Worm (Caenorhabditis elegans): ENCODE measurements around the gene cpsf-2.

The cpsf-2 gene

DNA sequence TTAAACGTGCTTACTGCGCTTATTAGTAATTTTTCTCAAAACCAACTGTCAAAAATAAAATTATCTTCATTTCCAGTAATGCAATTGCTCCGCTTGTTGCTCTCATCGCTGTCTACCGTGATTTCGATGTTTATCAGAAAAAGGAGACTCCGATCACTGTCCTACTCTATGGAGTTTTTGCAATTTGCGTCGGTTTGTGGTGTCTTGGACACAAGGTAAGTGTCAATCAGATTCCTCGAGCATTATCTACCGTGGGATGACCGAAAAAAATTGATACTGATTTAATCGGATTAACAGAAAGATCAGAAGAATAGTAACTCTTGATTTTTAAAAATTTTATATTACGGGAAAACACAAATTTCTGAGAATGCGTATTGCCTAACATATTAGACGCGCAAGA, 8.3 kb downstream of the cpsf-2 start:
- TF ChIP-seq nhr-11 (tag; optimal IDR thresholded peaks at IDR 0.05): no peak
- TF ChIP-seq aly-2 (tag; optimal IDR thresholded peaks at IDR 0.05): no peak
- no peak for TF ChIP-seq peb-1 (tag; optimal IDR thresholded peaks at IDR 0.05)
- TF ChIP-seq sma-9 (GFP tag; optimal IDR thresholded peaks at IDR 0.05): no peak
- TF ChIP-seq sma-9 (tag; optimal IDR thresholded peaks at IDR 0.05): no peak
- TF ChIP-seq lin-13 (GFP tag; optimal IDR thresholded peaks at IDR 0.05): no peak
- no peak for TF ChIP-seq ceh-16 (tag; optimal IDR thresholded peaks at IDR 0.05)
- TF ChIP-seq Y55F3AM.14 (GFP tag; optimal IDR thresholded peaks at IDR 0.05): no peak
- TF ChIP-seq nhr-6 (tag; optimal IDR thresholded peaks at IDR 0.05): no peak
- TF ChIP-seq sma-3 (GFP tag; optimal IDR thresholded peaks at IDR 0.05): no peak
- TF ChIP-seq unc-39 (tag; optimal IDR thresholded peaks at IDR 0.05): no peak
- no peak for TF ChIP-seq ztf-11 (tag; optimal IDR thresholded peaks at IDR 0.05)
- TF ChIP-seq nhr-25 (tag; optimal IDR thresholded peaks at IDR 0.05): no peak
- TF ChIP-seq crh-2 (tag; optimal IDR thresholded peaks at IDR 0.05): no peak
- no peak for TF ChIP-seq ztf-1 (GFP tag; conservative IDR thresholded peaks at IDR 0.05)
- TF ChIP-seq mdl-1 (tag; optimal IDR thresholded peaks at IDR 0.05): no peak
- no peak for TF ChIP-seq unc-55 (GFP tag; optimal IDR thresholded peaks at IDR 0.05)

ce11 chrV:7193562-7193961, 14.6 kb downstream of the cpsf-2 start, which contains the start of gene F09G2.8:
TSS of gene F09G2.8 (minus strand) at chrV:7193662.
- TF ChIP-seq nhr-10 (tag; optimal IDR thresholded peaks at IDR 0.05): no peak
- TF ChIP-seq sma-3 (GFP tag; optimal IDR thresholded peaks at IDR 0.05): no peak
- no peak for TF ChIP-seq unc-55 (GFP tag; optimal IDR thresholded peaks at IDR 0.05)
- TF ChIP-seq lsy-2 (tag; optimal IDR thresholded peaks at IDR 0.05): no peak
- no peak for TF ChIP-seq nhr-11 (tag; optimal IDR thresholded peaks at IDR 0.05)
- TF ChIP-seq unc-62 (GFP tag; optimal IDR thresholded peaks at IDR 0.05): no peak
- no peak for TF ChIP-seq gmeb-1 (tag; optimal IDR thresholded peaks at IDR 0.05)
- TF ChIP-seq mab-5 (tag; optimal IDR thresholded peaks at IDR 0.05): no peak
- TF ChIP-seq Y55F3AM.14 (GFP tag; optimal IDR thresholded peaks at IDR 0.05): no peak
- TF ChIP-seq ZK546.5 (tag; optimal IDR thresholded peaks at IDR 0.05): no peak
- no peak for TF ChIP-seq unc-39 (tag; optimal IDR thresholded peaks at IDR 0.05)
- no peak for TF ChIP-seq nhr-23 (tag; optimal IDR thresholded peaks at IDR 0.05)
- no peak for TF ChIP-seq mdl-1 (tag; optimal IDR thresholded peaks at IDR 0.05)
- no peak for TF ChIP-seq elt-3 (tag; optimal IDR thresholded peaks at IDR 0.05)
- TF ChIP-seq F13H6.1 (tag; optimal IDR thresholded peaks at IDR 0.05): no peak
- TF ChIP-seq ztf-4 (tag; optimal IDR thresholded peaks at IDR 0.05): no peak
- TF ChIP-seq nhr-129 (tag; optimal IDR thresholded peaks at IDR 0.05): no peak
- TF ChIP-seq sma-9 (GFP tag; optimal IDR thresholded peaks at IDR 0.05): no peak
- no peak for TF ChIP-seq sma-9 (tag; optimal IDR thresholded peaks at IDR 0.05)
- no peak for TF ChIP-seq ama-1 (optimal IDR thresholded peaks at IDR 0.05)

ce11 chrV:7194818-7195217, 15.8 kb downstream of the cpsf-2 start:
- no peak for TF ChIP-seq gmeb-1 (tag; optimal IDR thresholded peaks at IDR 0.05)
- TF ChIP-seq sma-3 (GFP tag; optimal IDR thresholded peaks at IDR 0.05): no peak
- no peak for TF ChIP-seq nhr-10 (tag; optimal IDR thresholded peaks at IDR 0.05)
- no peak for TF ChIP-seq peb-1 (tag; optimal IDR thresholded peaks at IDR 0.05)
- TF ChIP-seq ceh-16 (tag; optimal IDR thresholded peaks at IDR 0.05): no peak
- no peak for TF ChIP-seq aly-2 (tag; optimal IDR thresholded peaks at IDR 0.05)
- no peak for TF ChIP-seq lin-13 (GFP tag; optimal IDR thresholded peaks at IDR 0.05)
- TF ChIP-seq mdl-1 (tag; optimal IDR thresholded peaks at IDR 0.05): no peak
- TF ChIP-seq dmd-4 (tag; optimal IDR thresholded peaks at IDR 0.05): no peak
- TF ChIP-seq nhr-237 (tag; optimal IDR thresholded peaks at IDR 0.05): no peak

ce11 chrV:7196037-7196436, 17.1 kb downstream of the cpsf-2 start, which contains the start of gene attf-2:
TSS of gene attf-2 (minus strand) at chrV:7196137.
- no peak for TF ChIP-seq nhr-21 (tag; optimal IDR thresholded peaks at IDR 0.05)
- TF ChIP-seq lin-11 (tag; optimal IDR thresholded peaks at IDR 0.05): no peak
- no peak for TF ChIP-seq nhr-10 (tag; optimal IDR thresholded peaks at IDR 0.05)
- TF ChIP-seq alr-1 (tag; optimal IDR thresholded peaks at IDR 0.05): no peak
- no peak for TF ChIP-seq mbf-1 (tag; optimal IDR thresholded peaks at IDR 0.05)
- TF ChIP-seq F13H6.1 (tag; optimal IDR thresholded peaks at IDR 0.05): no peak
- no peak for TF ChIP-seq nhr-237 (tag; optimal IDR thresholded peaks at IDR 0.05)
- TF ChIP-seq ZK546.5 (tag; optimal IDR thresholded peaks at IDR 0.05): no peak

DNA sequence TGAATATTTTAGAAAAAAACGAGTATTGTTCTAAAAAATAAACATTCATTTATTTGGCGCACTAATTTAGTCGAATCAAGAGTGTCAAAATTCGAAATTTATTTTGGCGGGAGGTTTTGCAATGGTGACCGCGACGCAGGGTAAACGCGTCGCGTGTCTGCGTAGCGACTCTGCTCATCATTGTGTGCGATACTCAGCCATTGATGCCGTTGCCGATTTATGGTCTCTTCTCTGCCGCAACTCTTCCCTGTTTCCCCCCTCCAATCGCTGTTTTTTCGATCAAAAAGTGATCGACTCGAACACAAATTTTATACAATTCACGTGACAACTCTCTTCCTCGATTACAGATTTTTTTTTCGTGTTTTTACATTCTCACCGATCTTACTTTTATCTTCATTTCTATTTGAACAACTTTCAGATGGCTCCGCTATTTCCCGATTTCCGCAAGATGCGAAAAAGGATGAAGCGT, 17.6 kb downstream of the cpsf-2 start, which contains the start of gene F09G2.2:
Gene F09G2.2 (plus strand): TSS at position 419 of the 469 bp plus-strand sequence.
- TF ChIP-seq ZK546.5 (tag; optimal IDR thresholded peaks at IDR 0.05): peak; percentile 31
- peak; percentile 76 for TF ChIP-seq mab-5 (tag; optimal IDR thresholded peaks at IDR 0.05)
- no peak for TF ChIP-seq unc-62 (GFP tag; optimal IDR thresholded peaks at IDR 0.05)
- peak; percentile 90 for TF ChIP-seq lin-11 (tag; optimal IDR thresholded peaks at IDR 0.05)
- peak; percentile 89 for TF ChIP-seq F13H6.1 (tag; optimal IDR thresholded peaks at IDR 0.05)
- TF ChIP-seq sma-9 (GFP tag; optimal IDR thresholded peaks at IDR 0.05): peak; percentile 93
- TF ChIP-seq sma-9 (tag; optimal IDR thresholded peaks at IDR 0.05): no peak
- peak; percentile 76 for TF ChIP-seq blmp-1 (tag; optimal IDR thresholded peaks at IDR 0.05; ENCODE audit: insufficient read depth)
- no peak for TF ChIP-seq elt-1 (tag; optimal IDR thresholded peaks at IDR 0.05)
- TF ChIP-seq Y55F3AM.14 (GFP tag; optimal IDR thresholded peaks at IDR 0.05): peak; percentile 33
- no peak for TF ChIP-seq mbf-1 (tag; optimal IDR thresholded peaks at IDR 0.05)
- no peak for TF ChIP-seq nhr-23 (tag; optimal IDR thresholded peaks at IDR 0.05)
- TF ChIP-seq nhr-6 (tag; optimal IDR thresholded peaks at IDR 0.05): peak; percentile 80
- TF ChIP-seq mdl-1 (tag; optimal IDR thresholded peaks at IDR 0.05): peak in 1 of 2 experiments; percentile 48
- TF ChIP-seq ceh-82 (tag; optimal IDR thresholded peaks at IDR 0.05): peak; percentile 47
- TF ChIP-seq alr-1 (tag; optimal IDR thresholded peaks at IDR 0.05): no peak
- TF ChIP-seq nhr-11 (tag; optimal IDR thresholded peaks at IDR 0.05): no peak
- TF ChIP-seq nhr-21 (tag; optimal IDR thresholded peaks at IDR 0.05): peak; percentile 88
- TF ChIP-seq lin-39 (tag; optimal IDR thresholded peaks at IDR 0.05): no peak
- peak; percentile 71 for TF ChIP-seq snpc-4 (tag; optimal IDR thresholded peaks at IDR 0.05)
- TF ChIP-seq sem-4 (tag; optimal IDR thresholded peaks at IDR 0.05): peak; percentile 84
- TF ChIP-seq crh-2 (tag; optimal IDR thresholded peaks at IDR 0.05): peak; percentile 95
- no peak for TF ChIP-seq nhr-10 (tag; optimal IDR thresholded peaks at IDR 0.05)
- no peak for TF ChIP-seq peb-1 (tag; optimal IDR thresholded peaks at IDR 0.05)
- peak; percentile 97 for TF ChIP-seq C34F6.9 (tag; optimal IDR thresholded peaks at IDR 0.05)
